Fruit fly (Drosophila melanogaster): Measurements from ENCODE around the gene CG17026.

The CG17026 gene

dm6 chr3L:15967588-15968500 lies 7.3 kb upstream of the CG17026 start, which contains the start of the genes Brr2 and CG10516:
Brr2 (minus strand) TSS chr3L:15967872.
CG10516 (plus strand) TSS chr3L:15968204.
- TF ChIP-seq CG10654 (GFP tag; optimal IDR thresholded peaks at IDR 0.05) (peak; percentile 17), CG13624 (GFP tag; optimal IDR thresholded peaks at IDR 0.05) (peak; percentile 50), p53 (GFP tag; optimal IDR thresholded peaks at IDR 0.05) (peak; percentile 23), CG2116 (GFP tag; optimal IDR thresholded peaks at IDR 0.05) (peak; percentile 78), Lpt (GFP tag; optimal IDR thresholded peaks at IDR 0.05) (no peak), ase (GFP tag; IDR thresholded peaks at IDR 0.05) (no peak), insv (GFP tag; optimal IDR thresholded peaks at IDR 0.05) (peak in 1 of 2 experiments; percentile 25), CG2120 (GFP tag; optimal IDR thresholded peaks at IDR 0.05) (peak; percentile 48), CG6791 (GFP tag; IDR thresholded peaks at IDR 0.05; ENCODE audit: partially characterized antibody) (peak; percentile 12; the same call in 1 of the 3 replicates), h (optimal IDR thresholded peaks at IDR 0.05) (no peak), CG30020 (tag; optimal IDR thresholded peaks at IDR 0.05) (peak; percentile 57), gsb-n (tag; optimal IDR thresholded peaks at IDR 0.05) (no peak), aop (GFP tag; IDR thresholded peaks at IDR 0.05) (no peak), Dll (GFP tag; IDR thresholded peaks at IDR 0.05; ENCODE audit: partially characterized antibody) (peak; percentile 51; the same call in 2 of the 4 replicates), her (GFP tag; optimal IDR thresholded peaks at IDR 0.05) (peak; percentile 27), nerfin-1 (tag; optimal IDR thresholded peaks at IDR 0.05) (peak; percentile 19), MESR4 (GFP tag; optimal IDR thresholded peaks at IDR 0.05) (peak; percentile 38), Awh (GFP tag; IDR thresholded peaks at IDR 0.05) (0 out of 2 replicates have a peak, but pooled peaks have one; percentile 21), CHES-1-like (GFP tag; optimal IDR thresholded peaks at IDR 0.05) (peak; percentile 23), pzg (GFP tag; optimal IDR thresholded peaks at IDR 0.05) (peak; percentile 80), eyg (GFP tag; optimal IDR thresholded peaks at IDR 0.05) (peak; percentile 41), pum (GFP tag; optimal IDR thresholded peaks at IDR 0.05) (peak; percentile 11), MBD-R2 (GFP tag; IDR thresholded peaks at IDR 0.05) (peak; percentile 66), CG4854 (GFP tag; optimal IDR thresholded peaks at IDR 0.05) (no peak), CG7963 (GFP tag; IDR thresholded peaks at IDR 0.05; ENCODE audit: partially characterized antibody) (0 out of 3 replicates have a peak, but pooled peaks have one; percentile 45), CG18262 (tag; optimal IDR thresholded peaks at IDR 0.05) (no peak), gem (tag; optimal IDR thresholded peaks at IDR 0.05) (no peak), Hr51 (GFP tag; optimal IDR thresholded peaks at IDR 0.05) (peak in 1 of 2 experiments; percentile 29), abd-A (tag; optimal IDR thresholded peaks at IDR 0.05) (no peak), CG31441 (GFP tag; IDR thresholded peaks at IDR 0.05) (peak; percentile 73), crp (GFP tag; optimal IDR thresholded peaks at IDR 0.05) (peak in 1 of 2 experiments; percentile 17), CG14710 (tag; optimal IDR thresholded peaks at IDR 0.05) (peak; percentile 78), sr (GFP tag; IDR thresholded peaks at IDR 0.05) (no peak), Atf3 (GFP tag; optimal IDR thresholded peaks at IDR 0.05) (no peak), zen (tag; optimal IDR thresholded peaks at IDR 0.05) (peak; percentile 15), lola (GFP tag; optimal IDR thresholded peaks at IDR 0.05) (peak in 1 of 3 experiments; percentile 31), rib (GFP tag; IDR thresholded peaks at IDR 0.05) (no peak), CG30403 (GFP tag; optimal IDR thresholded peaks at IDR 0.05) (peak; percentile 38), HLH54F (GFP tag; optimal IDR thresholded peaks at IDR 0.05) (peak; percentile 37), dpn (GFP tag; optimal IDR thresholded peaks at IDR 0.05) (peak in 1 of 2 experiments; percentile 22), CG9437 (GFP tag; optimal IDR thresholded peaks at IDR 0.05) (peak; percentile 7), Dbx (GFP tag; IDR thresholded peaks at IDR 0.05) (peak; percentile 36; the same call in 1 of the 3 replicates), amos (GFP tag; IDR thresholded peaks at IDR 0.05; ENCODE audit: partially characterized antibody) (0 out of 2 replicates have a peak, but pooled peaks have one; percentile 35), lilli (GFP tag; optimal IDR thresholded peaks at IDR 0.05) (peak; percentile 60), kni (GFP tag; optimal IDR thresholded peaks at IDR 0.05) (peak; percentile 75), Sox102F (GFP tag; optimal IDR thresholded peaks at IDR 0.05) (no peak), row (GFP tag; IDR thresholded peaks at IDR 0.05) (peak; percentile 46; the same call in 2 of the 3 replicates)

All from whole organism, embryonic.